Worm (Caenorhabditis elegans) whole organism, L2 larva: ENCODE results near the gene F23A7.8.
"Not testable (repeated sequence)": the region's sequence is repeated elsewhere in the genome, so short reads cannot be mapped to it uniquely, and the experiment has no call there.

Experiments used
- alr-1 ChIP-seq: fragments of 150-350 bp; optimal IDR thresholded peaks from 2 replicates; lab custom pipeline; 2014; ENCODE audit warnings: missing biosample characterization, missing genetic modification characterization
- blmp-1 ChIP-seq: sonication (generic microtip); optimal IDR thresholded peaks from 2 replicates; lab custom pipeline; 2017; ENCODE audit warnings: missing genetic modification characterization, mild to moderate bottlenecking, missing compliant biosample characterization, antibody characterized with exemption, moderate library complexity; ENCODE audit not compliant: insufficient read depth
- ceh-82 ChIP-seq: fragments of 150-350 bp; optimal IDR thresholded peaks from 2 replicates; lab custom pipeline; 2014; ENCODE audit warnings: missing biosample characterization, missing genetic modification characterization
- elt-1 ChIP-seq: fragments of 150-350 bp; optimal IDR thresholded peaks from 2 replicates; lab custom pipeline; 2014; ENCODE audit warnings: missing biosample characterization, missing genetic modification characterization
- mbf-1 ChIP-seq: sonication (generic microtip); optimal IDR thresholded peaks from 2 replicates; lab custom pipeline; 2017; ENCODE audit warnings: missing biosample characterization, missing genetic modification characterization
- nhr-10 ChIP-seq: sonication (generic microtip); optimal IDR thresholded peaks from 2 replicates; lab custom pipeline; 2017; ENCODE audit warnings: missing biosample characterization, missing genetic modification characterization
- nhr-77 ChIP-seq: fragments of 150-350 bp; optimal IDR thresholded peaks from 2 replicates; lab custom pipeline; 2014; ENCODE audit warnings: missing biosample characterization, missing genetic modification characterization
- sma-3 ChIP-seq: sonication (generic microtip); optimal IDR thresholded peaks from 2 replicates; lab custom pipeline; 2016; ENCODE audit warnings: missing genetic modification reagents, missing genetic modification characterization, missing compliant biosample characterization
- ztf-11 ChIP-seq: sonication (generic microtip); optimal IDR thresholded peaks from 2 replicates; lab custom pipeline; 2017; ENCODE audit warnings: missing biosample characterization, missing genetic modification characterization

ce11 chrX:16212306-16212705, 867 bp upstream of the F23A7.8 start, which contains the start of gene F23A7.4:
- TF ChIP-seq sma-3 (GFP tag; lab: Kevin White, UChicago); ztf-11 (tag; lab: Kevin White, UChicago); nhr-10; ceh-82 (tag; lab: Kevin White, UChicago); alr-1; elt-1 (tag; lab: Kevin White, UChicago); nhr-77; mbf-1 (tag; lab: Kevin White, UChicago); blmp-1: not testable (repeated sequence)
